Worm (Caenorhabditis elegans) whole organism, L2 larva: ENCODE measurements around the gene T23F6.5.

Experiments
- ama-1 ChIP-seq: fragments of 150-350 bp; optimal IDR thresholded peaks from 2 replicates; lab custom pipeline; 2018; ENCODE audit warnings: inconsistent platforms
- lin-39 ChIP-seq: fragments of 150-350 bp; optimal IDR thresholded peaks from 2 replicates; lab custom pipeline; 2014; ENCODE audit warnings: missing biosample characterization, missing genetic modification reagents, missing genetic modification characterization
- nhr-77 ChIP-seq: fragments of 150-350 bp; optimal IDR thresholded peaks from 2 replicates; lab custom pipeline; 2014; ENCODE audit warnings: missing biosample characterization, missing genetic modification characterization

ce11 chrIV:12754170-12754569 lies 12.8 kb upstream of the T23F6.5 start:
- no peak for TF ChIP-seq ama-1 (lab: Kevin White, UChicago)
- no peak for TF ChIP-seq lin-39 (tag; lab: Kevin White, UChicago)
- TF ChIP-seq nhr-77, result no peak
